Fruit fly (Drosophila melanogaster) whole organism, embryonic: ENCODE measurements around the gene CG14960.

Experiments used
- CG4328 ChIP-seq: fragments of 200-800 bp; sonication (Bioruptor generic); optimal IDR thresholded peaks from 3 replicates; lab custom pipeline; 2017; ENCODE audit warnings: missing biosample characterization, missing genetic modification reagents, missing genetic modification characterization
- CG8944 ChIP-seq: fragments of 200-800 bp; sonication (Bioruptor generic); optimal IDR thresholded peaks from 3 replicates; lab custom pipeline; 2016; ENCODE audit warnings: missing biosample characterization, missing genetic modification characterization
- Nf-YA ChIP-seq: fragments of 200-800 bp; sonication (Bioruptor generic); IDR thresholded peaks from 2 replicates; pipeline ENCODE4 v1.3.6; 2022; ENCODE audit warnings: missing biosample characterization, missing genetic modification characterization
- Sox102F ChIP-seq: fragments of 200-800 bp; sonication (Bioruptor generic); optimal IDR thresholded peaks from 2 replicates; lab custom pipeline; 2018; ENCODE audit warnings: missing biosample characterization, mild to moderate bottlenecking, missing genetic modification characterization, moderate library complexity
- amos ChIP-seq: fragments of 200-800 bp; sonication (Bioruptor generic); IDR thresholded peaks from 2 replicates; pipeline ENCODE4 v1.3.6; 2022; ENCODE audit warnings: missing biosample characterization, missing genetic modification characterization; ENCODE audit not compliant: partially characterized antibody
- hth ChIP-seq: fragments of >200 bp; optimal IDR thresholded peaks from 2 replicates; lab custom pipeline; 2017; ENCODE audit warnings: inconsistent platforms
- kay ChIP-seq: fragments of 200-800 bp; sonication (Bioruptor generic); optimal IDR thresholded peaks from 2 replicates; lab custom pipeline; 2016; ENCODE audit warnings: missing biosample characterization, missing genetic modification characterization
- tio ChIP-seq: fragments of 200-800 bp; sonication (Bioruptor generic); optimal IDR thresholded peaks from 2 replicates; lab custom pipeline; 2017; ENCODE audit warnings: missing biosample characterization, missing genetic modification characterization, inconsistent platforms

DNA sequence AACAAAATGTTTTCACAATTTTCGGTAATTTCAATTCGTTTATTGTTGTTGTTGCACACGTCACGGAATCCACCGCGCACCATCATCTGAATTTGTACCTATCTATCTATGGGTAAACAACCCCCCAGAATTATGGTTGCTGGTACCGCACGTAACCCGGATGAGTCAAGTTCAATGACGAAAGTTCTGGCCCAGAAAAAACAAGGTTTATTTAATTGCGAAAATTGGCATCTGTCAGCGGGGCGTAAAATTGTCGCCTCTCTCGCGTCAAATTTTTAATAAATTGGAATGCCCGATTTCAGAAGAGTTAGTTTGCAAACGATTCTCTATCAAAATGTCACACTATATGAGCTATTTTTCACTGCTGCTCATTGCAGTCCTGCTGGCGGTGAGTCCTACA is 2.7 kb upstream of the CG14960 start, which contains the start of gene CG34265:
- no peak for TF ChIP-seq Nf-YA (GFP tag; lab: Robert Waterston, UW)
- no peak for TF ChIP-seq kay (GFP tag; lab: Kevin White, UChicago)
- TF ChIP-seq CG8944 (GFP tag; lab: Kevin White, UChicago): no peak
- no peak for TF ChIP-seq hth (lab: Kevin White, UChicago)
- TF ChIP-seq Sox102F (GFP tag; lab: Kevin White, UChicago): no peak
- no peak for TF ChIP-seq tio
- TF ChIP-seq amos: no peak
- TF ChIP-seq CG4328: no peak
